Fruit fly (Drosophila melanogaster) whole organism, embryonic: ENCODE data around the gene CG8568.

Experiments
- Atf6 ChIP-seq: fragments of 200-800 bp; sonication (Bioruptor generic); IDR thresholded peaks from 2 replicates; pipeline ENCODE4 v1.3.6; 2022; ENCODE audit warnings: missing biosample characterization, missing genetic modification characterization
- CG10147 ChIP-seq: fragments of 200-800 bp; sonication (Bioruptor generic); optimal IDR thresholded peaks from 2 replicates; lab custom pipeline; 2019; ENCODE audit warnings: missing biosample characterization, mild to moderate bottlenecking, missing genetic modification characterization, moderate library complexity
- CG10321 ChIP-seq: fragments of 200-800 bp; sonication (Bioruptor generic); IDR thresholded peaks from 2 replicates; pipeline ENCODE4 v1.3.6; 2022; ENCODE audit warnings: missing biosample characterization, missing genetic modification characterization
- CG12155 ChIP-seq: fragments of 200-800 bp; sonication (Bioruptor generic); optimal IDR thresholded peaks from 3 replicates; lab custom pipeline; 2016; ENCODE audit warnings: missing biosample characterization, missing genetic modification characterization
- CG12744 ChIP-seq: fragments of 200-800 bp; sonication (Bioruptor generic); optimal IDR thresholded peaks from 2 replicates; lab custom pipeline; 2016; ENCODE audit warnings: missing biosample characterization, missing genetic modification characterization
- CG12942 ChIP-seq: fragments of 200-800 bp; sonication (Bioruptor generic); optimal IDR thresholded peaks from 3 replicates; lab custom pipeline; 2016; ENCODE audit warnings: missing biosample characterization, missing genetic modification characterization
- CG14014 ChIP-seq: fragments of 200-800 bp; sonication (Bioruptor generic); IDR thresholded peaks from 2 replicates; pipeline ENCODE4 v1.3.6; 2022; ENCODE audit warnings: missing biosample characterization, missing genetic modification characterization
- CG16815 ChIP-seq: fragments of 200-800 bp; sonication (Bioruptor generic); optimal IDR thresholded peaks from 3 replicates; lab custom pipeline; 2017; ENCODE audit warnings: missing biosample characterization, mild to moderate bottlenecking, missing genetic modification characterization
- CG17359 ChIP-seq: fragments of 200-800 bp; sonication (Bioruptor generic); optimal IDR thresholded peaks from 3 replicates; lab custom pipeline; 2018; ENCODE audit warnings: missing biosample characterization, mild to moderate bottlenecking, missing genetic modification characterization, moderate library complexity
- CG17361 ChIP-seq: fragments of 200-800 bp; sonication (Bioruptor generic); IDR thresholded peaks from 3 replicates; pipeline ENCODE4 v1.3.6; 2022; ENCODE audit warnings: missing biosample characterization, missing genetic modification characterization
- CG1832 ChIP-seq: fragments of 200-800 bp; sonication (Bioruptor generic); optimal IDR thresholded peaks from 2 replicates; lab custom pipeline; 2017; ENCODE audit warnings: missing biosample characterization, mild to moderate bottlenecking, missing genetic modification characterization, inconsistent platforms
- CG18764 ChIP-seq: fragments of 200-800 bp; sonication (Bioruptor generic); optimal IDR thresholded peaks from 3 replicates; lab custom pipeline; 2016; ENCODE audit warnings: missing biosample characterization, missing genetic modification characterization
- CG2199 ChIP-seq: fragments of 200-800 bp; sonication (Bioruptor generic); IDR thresholded peaks from 3 replicates; pipeline ENCODE4 v1.3.6; 2022; ENCODE audit warnings: missing biosample characterization, missing genetic modification characterization
- CG2678 ChIP-seq: fragments of 200-800 bp; sonication (Bioruptor generic); optimal IDR thresholded peaks from 3 replicates; lab custom pipeline; 2019; ENCODE audit warnings: missing biosample characterization, mild to moderate bottlenecking, missing genetic modification characterization, moderate library complexity
- CG2712 ChIP-seq: fragments of 200-800 bp; optimal IDR thresholded peaks from 3 replicates; lab custom pipeline; 2019; ENCODE audit warnings: missing biosample characterization, mild to moderate bottlenecking, missing genetic modification characterization, moderate library complexity
- CG2889 ChIP-seq: fragments of 200-800 bp; sonication (Bioruptor generic); IDR thresholded peaks from 3 replicates; pipeline ENCODE4 v1.3.6; 2022; ENCODE audit warnings: missing biosample characterization, missing genetic modification characterization
- CG31388 ChIP-seq: fragments of 200-800 bp; sonication (Bioruptor generic); optimal IDR thresholded peaks from 2 replicates; lab custom pipeline; 2016; ENCODE audit warnings: missing biosample characterization, missing genetic modification characterization
- CG31441 ChIP-seq: fragments of 200-800 bp; sonication (Bioruptor generic); IDR thresholded peaks from 2 replicates; pipeline ENCODE4 v1.3.6; 2022; ENCODE audit warnings: missing biosample characterization, missing genetic modification characterization
- CG4404 ChIP-seq: fragments of 200-800 bp; sonication (Bioruptor generic); IDR thresholded peaks from 2 replicates; pipeline ENCODE4 v1.3.6; 2022; ENCODE audit warnings: missing biosample characterization, missing genetic modification characterization
- CG6791 ChIP-seq: fragments of 200-800 bp; sonication (Bioruptor generic); IDR thresholded peaks from 3 replicates; pipeline ENCODE4 v1.3.6; 2022; ENCODE audit warnings: missing biosample characterization, missing genetic modification characterization; ENCODE audit not compliant: partially characterized antibody
- CG7745 ChIP-seq: fragments of 200-800 bp; sonication (Bioruptor generic); optimal IDR thresholded peaks from 2 replicates; lab custom pipeline; 2018; ENCODE audit warnings: missing biosample characterization, mild to moderate bottlenecking, missing genetic modification characterization, moderate library complexity
- CG7786 ChIP-seq: fragments of 200-800 bp; sonication (Bioruptor generic); optimal IDR thresholded peaks from 2 replicates; lab custom pipeline; 2016; ENCODE audit warnings: missing biosample characterization, missing genetic modification characterization
- CG7928 ChIP-seq: fragments of 200-800 bp; sonication (Bioruptor generic); optimal IDR thresholded peaks from 2 replicates; lab custom pipeline; 2017; ENCODE audit warnings: missing biosample characterization, mild to moderate bottlenecking, missing genetic modification characterization
- CG9797 ChIP-seq: fragments of 200-800 bp; sonication (Bioruptor generic); optimal IDR thresholded peaks from 3 replicates; lab custom pipeline; 2018; ENCODE audit warnings: missing biosample characterization, mild to moderate bottlenecking, missing genetic modification characterization
- CG9932 ChIP-seq: fragments of 200-800 bp; sonication (Bioruptor generic); IDR thresholded peaks from 2 replicates; pipeline ENCODE4 v1.3.6; 2022; ENCODE audit warnings: missing biosample characterization, missing genetic modification characterization
- CoRest ChIP-seq: fragments of 200-800 bp; sonication (Bioruptor generic); optimal IDR thresholded peaks from 3 replicates; lab custom pipeline; 2018; ENCODE audit warnings: missing biosample characterization, mild to moderate bottlenecking, missing genetic modification characterization, moderate library complexity
- Dll ChIP-seq: fragments of 200-800 bp; sonication (Bioruptor generic); IDR thresholded peaks from 4 replicates; pipeline ENCODE4 v1.3.6; 2022; ENCODE audit warnings: missing biosample characterization, missing genetic modification characterization; ENCODE audit not compliant: partially characterized antibody
- Hey ChIP-seq: fragments of 200-800 bp; sonication (Bioruptor generic); optimal IDR thresholded peaks from 3 replicates; lab custom pipeline; 2018; ENCODE audit warnings: missing biosample characterization, mild to moderate bottlenecking, missing genetic modification characterization
- Hr51 ChIP-seq, 2 experiments: fragments of 200-800 bp; sonication (Bioruptor generic); optimal IDR thresholded peaks; 2 replicates in 1 of 2; 3 replicates in 1 of 2; lab custom pipeline; 2016 to 2018; ENCODE audit warnings: missing biosample characterization in 2 of 2, missing genetic modification characterization in 2 of 2, mild to moderate bottlenecking in 1 of 2, moderate library complexity in 1 of 2
- Med ChIP-seq: fragments of 200-800 bp; sonication (Bioruptor generic); peaks from one replicate; lab custom pipeline; 2016; ENCODE audit warnings: missing biosample characterization, missing genetic modification characterization, mild to moderate bottlenecking, inconsistent platforms, moderate library complexity
- Mes4 ChIP-seq: fragments of 200-800 bp; sonication (Bioruptor generic); optimal IDR thresholded peaks from 2 replicates; lab custom pipeline; 2016; ENCODE audit warnings: missing biosample characterization, missing genetic modification characterization
- Nf-YA ChIP-seq: fragments of 200-800 bp; sonication (Bioruptor generic); IDR thresholded peaks from 2 replicates; pipeline ENCODE4 v1.3.6; 2022; ENCODE audit warnings: missing biosample characterization, missing genetic modification characterization
- Nf-YC ChIP-seq: fragments of 200-800 bp; optimal IDR thresholded peaks from 3 replicates; lab custom pipeline; 2019; ENCODE audit warnings: missing biosample characterization, mild to moderate bottlenecking, missing genetic modification characterization, moderate library complexity
- PHDP ChIP-seq: fragments of 200-800 bp; sonication (Bioruptor generic); optimal IDR thresholded peaks from 3 replicates; lab custom pipeline; 2018; ENCODE audit warnings: missing biosample characterization, mild to moderate bottlenecking, missing genetic modification characterization, moderate library complexity
- TFAM ChIP-seq: fragments of 200-800 bp; sonication (Bioruptor generic); optimal IDR thresholded peaks from 2 replicates; lab custom pipeline; 2017; ENCODE audit warnings: missing biosample characterization, missing genetic modification characterization, inconsistent platforms
- Xbp1 ChIP-seq: fragments of 200-800 bp; sonication (Bioruptor generic); optimal IDR thresholded peaks from 3 replicates; lab custom pipeline; 2016; ENCODE audit warnings: missing biosample characterization, mild to moderate bottlenecking, missing genetic modification characterization
- ara ChIP-seq: fragments of 200-800 bp; sonication (Bioruptor generic); IDR thresholded peaks from 2 replicates; pipeline ENCODE4 v1.3.6; 2022; ENCODE audit warnings: missing biosample characterization, missing genetic modification characterization
- ase ChIP-seq: fragments of 200-800 bp; sonication (Bioruptor generic); IDR thresholded peaks from 3 replicates; pipeline ENCODE4 v1.3.6; 2022; ENCODE audit warnings: missing biosample characterization, missing genetic modification characterization
- btn ChIP-seq: fragments of 200-800 bp; sonication (Bioruptor generic); optimal IDR thresholded peaks from 2 replicates; lab custom pipeline; 2016; ENCODE audit warnings: missing biosample characterization, missing genetic modification characterization
- gem ChIP-seq: fragments of 200-800 bp; sonication (Bioruptor generic); optimal IDR thresholded peaks from 2 replicates; lab custom pipeline; 2019; ENCODE audit warnings: missing biosample characterization, mild to moderate bottlenecking, missing genetic modification characterization, moderate library complexity
- grau ChIP-seq: fragments of 200-800 bp; optimal IDR thresholded peaks from 3 replicates; lab custom pipeline; 2019; ENCODE audit warnings: missing biosample characterization, mild to moderate bottlenecking, missing genetic modification characterization, moderate library complexity
- ham ChIP-seq: fragments of 200-800 bp; sonication (Bioruptor generic); IDR thresholded peaks from 2 replicates; pipeline ENCODE4 v1.3.6; 2022; ENCODE audit warnings: missing biosample characterization, missing genetic modification characterization
- hth ChIP-seq: fragments of >200 bp; optimal IDR thresholded peaks from 2 replicates; lab custom pipeline; 2017; ENCODE audit warnings: inconsistent platforms
- scrt ChIP-seq: fragments of 200-800 bp; sonication (Bioruptor generic); optimal IDR thresholded peaks from 2 replicates; lab custom pipeline; 2018; ENCODE audit warnings: missing biosample characterization, mild to moderate bottlenecking, missing genetic modification characterization, moderate library complexity
- tin ChIP-seq: fragments of 200-800 bp; sonication (Bioruptor generic); optimal IDR thresholded peaks from 3 replicates; lab custom pipeline; 2016; ENCODE audit warnings: missing biosample characterization, missing genetic modification characterization

CG8568 gene

DNA sequence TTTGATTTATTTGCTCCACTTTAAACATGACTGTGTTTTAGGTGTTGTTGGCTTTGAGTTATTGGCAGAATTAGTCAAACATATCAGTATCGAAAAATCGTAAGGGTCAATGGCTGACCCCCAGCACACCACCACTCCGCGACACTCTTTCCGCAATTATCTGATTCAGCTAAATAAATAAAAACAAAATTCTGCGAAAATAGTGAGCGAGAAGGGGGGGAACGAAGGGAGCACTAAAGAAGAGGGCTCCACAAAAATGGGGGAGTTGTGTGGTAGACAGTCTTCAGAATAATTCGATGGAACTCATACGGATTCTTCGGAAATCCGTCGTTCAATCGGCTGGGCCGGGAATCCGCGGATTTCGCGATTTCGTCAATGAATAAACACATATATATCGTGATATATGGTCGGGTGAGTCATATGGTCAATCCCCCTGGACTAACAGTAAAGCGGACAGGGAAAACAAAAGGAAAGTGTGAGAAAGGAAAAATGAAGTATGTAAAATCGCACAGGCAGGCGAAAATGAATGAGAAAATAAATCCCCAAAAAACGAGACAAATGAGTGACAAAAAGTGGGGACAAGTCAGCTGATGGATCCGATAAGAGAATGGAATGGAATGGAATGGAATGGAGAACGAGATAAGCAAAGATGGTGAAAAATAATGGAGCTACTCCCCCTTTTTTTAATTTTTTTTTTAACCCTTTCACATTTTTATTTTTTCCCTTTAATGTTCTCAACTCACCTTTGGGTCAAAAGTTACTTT is 33.1 kb upstream of the CG8568 start:
- no peak for TF ChIP-seq Dll

DNA sequence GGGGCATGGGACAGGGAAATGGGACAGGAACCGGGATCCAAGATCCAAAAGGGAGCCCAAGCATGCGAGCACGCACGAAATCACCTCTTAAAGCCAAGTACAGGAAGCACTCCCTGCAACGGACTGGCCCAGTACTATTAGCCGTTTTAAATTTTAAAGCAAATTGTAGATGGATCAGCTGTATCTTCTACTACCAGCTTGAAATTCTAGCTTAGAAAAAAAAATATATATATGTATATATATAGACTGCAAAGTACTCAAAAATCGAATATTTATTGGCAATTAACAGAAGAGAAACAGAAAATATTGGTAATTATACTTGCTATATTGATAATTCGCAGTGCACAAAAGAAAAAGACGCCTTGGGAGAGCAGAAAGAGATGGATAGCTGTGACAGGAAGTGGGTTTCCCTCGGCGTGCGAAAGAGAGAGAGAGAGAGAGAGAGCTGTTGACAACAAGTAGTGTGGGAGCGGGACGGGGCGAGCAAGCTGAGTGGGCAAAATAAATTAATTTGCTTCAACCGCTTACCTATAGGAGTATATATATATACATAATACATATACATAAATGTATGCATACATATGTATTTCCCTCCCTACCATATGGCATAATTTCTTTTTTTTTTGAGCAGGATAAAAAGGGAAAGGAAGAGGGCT is 31.9 kb upstream of the CG8568 start:
- peak; percentile 57 for TF ChIP-seq grau
- TF ChIP-seq CG9797 (GFP tag; lab: Kevin White, UChicago): no peak
- TF ChIP-seq CG1832: peak; percentile 57
- 0 out of 2 replicates have a peak, but pooled peaks have one; percentile 9 for TF ChIP-seq CG31441 (GFP tag; lab: Robert Waterston, UW)
- TF ChIP-seq Nf-YC (tag; lab: Kevin White, UChicago): peak; percentile 10
- TF ChIP-seq CG10321 (GFP tag; lab: Robert Waterston, UW): peak; percentile 53; the same call in 1 of the 2 replicates
- TF ChIP-seq gem: peak; percentile 11
- no peak for TF ChIP-seq CG6791 (GFP tag; lab: Robert Waterston, UW)

DNA sequence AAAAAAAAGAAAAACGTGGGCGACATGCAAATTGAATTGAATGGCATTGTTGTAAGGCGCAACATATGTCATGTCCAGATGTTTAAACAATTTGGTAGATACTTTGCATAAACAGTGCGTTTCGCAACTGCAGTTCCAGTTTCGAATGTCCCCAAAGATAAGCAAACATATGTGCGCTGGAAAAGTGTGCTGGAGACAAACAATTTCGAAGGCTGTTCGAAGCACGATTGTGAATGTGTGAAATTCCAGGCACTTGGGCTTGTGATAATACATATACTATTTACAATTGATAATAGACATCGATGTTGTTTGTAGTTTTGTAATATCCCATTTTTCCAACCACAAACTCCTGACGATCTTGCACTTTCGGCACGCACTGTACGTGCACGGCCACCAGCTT is 30.5 kb upstream of the CG8568 start:
- TF ChIP-seq CG10147 (GFP tag; lab: Kevin White, UChicago): no peak
- no peak for TF ChIP-seq tin (GFP tag; lab: Kevin White, UChicago)
- peak; percentile 15 for TF ChIP-seq PHDP (tag; lab: Kevin White, UChicago)
- no peak for TF ChIP-seq CG2199 (GFP tag; lab: Robert Waterston, UW)
- TF ChIP-seq ham (GFP tag; lab: Robert Waterston, UW): no peak
- peak; percentile 44; the same call in 2 of the 3 replicates for TF ChIP-seq CG17361 (GFP tag; lab: Robert Waterston, UW)
- TF ChIP-seq ara: no peak
- peak; percentile 35 for TF ChIP-seq CoRest (tag; lab: Kevin White, UChicago)
- TF ChIP-seq CG4404 (GFP tag; lab: Robert Waterston, UW): no peak
- TF ChIP-seq CG14014: 0 out of 2 replicates have a peak, but pooled peaks have one; percentile 16
- TF ChIP-seq Xbp1 (GFP tag; lab: Kevin White, UChicago): peak; percentile 24
- no peak for TF ChIP-seq CG7786 (GFP tag; lab: Kevin White, UChicago)
- TF ChIP-seq hth (lab: Kevin White, UChicago): no peak
- TF ChIP-seq CG9932: 0 out of 2 replicates have a peak, but pooled peaks have one; percentile 8
- 0 out of 3 replicates have a peak, but pooled peaks have one; percentile 16 for TF ChIP-seq CG2889
- TF ChIP-seq ase: peak; percentile 13; the same call in 1 of the 3 replicates
- TF ChIP-seq Hr51 (GFP tag; optimal IDR thresholded peaks at IDR 0.05; lab: Kevin White, UChicago): peak in 1 of 2 experiments; percentile 59
- TF ChIP-seq Mes4: no peak
- no peak for TF ChIP-seq CG7745 (tag; lab: Kevin White, UChicago)
- peak; percentile 29 for TF ChIP-seq CG17359 (tag; lab: Kevin White, UChicago)
- peak; percentile 51 for TF ChIP-seq Med (GFP tag; lab: Kevin White, UChicago)
- no peak for TF ChIP-seq Hey (tag; lab: Kevin White, UChicago)
- no peak for TF ChIP-seq CG12942
- TF ChIP-seq CG12155 (GFP tag; lab: Kevin White, UChicago): no peak
- no peak for TF ChIP-seq CG2712
- peak; percentile 33 for TF ChIP-seq grau
- no peak for TF ChIP-seq TFAM (GFP tag; lab: Kevin White, UChicago)
- TF ChIP-seq CG18764 (GFP tag; lab: Kevin White, UChicago): no peak
- peak; percentile 24; the same call in 1 of the 2 replicates for TF ChIP-seq Atf6
- peak; percentile 58 for TF ChIP-seq CG2678
- TF ChIP-seq CG12744 (GFP tag; lab: Kevin White, UChicago): no peak
- TF ChIP-seq scrt (GFP tag; lab: Kevin White, UChicago): no peak
- no peak for TF ChIP-seq Nf-YA
- TF ChIP-seq btn (GFP tag; lab: Kevin White, UChicago): no peak
- TF ChIP-seq CG31388: no peak
- TF ChIP-seq CG7928: no peak
- TF ChIP-seq CG16815: no peak
